Worm (Caenorhabditis elegans) whole organism, young adult: ENCODE results near the gene C49G7.10.
A peak's percentile ranks its signal among the peaks of the same experiment; 100 is the strongest.

ENCODE experiments used
- B0336.3 ChIP-seq: fragments of 200-800 bp; sonication (Bioruptor generic); IDR thresholded peaks from 2 replicates; pipeline ENCODE4 v1.3.6; 2022; ENCODE audit warnings: missing genetic modification characterization, missing compliant biosample characterization
- C17E4.6 ChIP-seq: fragments of 200-800 bp; sonication (Bioruptor generic); IDR thresholded peaks from 2 replicates; pipeline ENCODE4 v1.3.6; 2022; ENCODE audit warnings: missing genetic modification reagents, missing genetic modification characterization, missing compliant biosample characterization
- F37B4.10 ChIP-seq: fragments of 200-800 bp; sonication (Bioruptor generic); IDR thresholded peaks from 2 replicates; pipeline ENCODE4 v1.3.6; 2022; ENCODE audit warnings: missing genetic modification characterization, missing compliant biosample characterization
- F49E8.2 ChIP-seq: sonication (generic microtip); optimal IDR thresholded peaks from 3 replicates; lab custom pipeline; 2017; ENCODE audit warnings: missing genetic modification characterization, mild to moderate bottlenecking, missing compliant biosample characterization, antibody characterized with exemption, moderate library complexity; ENCODE audit not compliant: insufficient read depth
- F55B11.4 ChIP-seq: sonication (generic microtip); optimal IDR thresholded peaks from 2 replicates; lab custom pipeline; 2016; ENCODE audit warnings: missing compliant biosample characterization, missing genetic modification characterization, borderline replicate concordance; ENCODE audit not compliant: insufficient read depth
- T07F8.4 ChIP-seq: sonication (generic microtip); optimal IDR thresholded peaks from 2 replicates; lab custom pipeline; 2016; ENCODE audit warnings: mild to moderate bottlenecking, missing genetic modification characterization, moderate library complexity, missing compliant biosample characterization
- T26A5.8 ChIP-seq: sonication (generic microtip); optimal IDR thresholded peaks from 2 replicates; lab custom pipeline; 2016; ENCODE audit warnings: missing genetic modification characterization, missing compliant biosample characterization
- Y53G8AR.9 ChIP-seq: fragments of 200-800 bp; sonication (Bioruptor generic); conservative IDR thresholded peaks from 2 replicates; pipeline ENCODE4 v1.3.6; 2022; ENCODE audit warnings: missing genetic modification reagents, missing genetic modification characterization, missing compliant biosample characterization
- Y56A3A.18 ChIP-seq: fragments of 200-800 bp; sonication (Bioruptor generic); IDR thresholded peaks from 2 replicates; pipeline ENCODE4 v1.3.6; 2022; ENCODE audit warnings: missing genetic modification reagents, missing genetic modification characterization, missing compliant biosample characterization
- Y79H2A.3 ChIP-seq: fragments of 200-800 bp; sonication (Bioruptor generic); conservative IDR thresholded peaks from 2 replicates; pipeline ENCODE4 v1.3.6; 2022; ENCODE audit warnings: missing genetic modification reagents, missing genetic modification characterization, missing compliant biosample characterization
- Y95B8A.8 ChIP-seq: fragments of 200-800 bp; sonication (Bioruptor generic); IDR thresholded peaks from 2 replicates; pipeline ENCODE4 v1.3.6; 2022; ENCODE audit warnings: missing genetic modification reagents, missing genetic modification characterization, missing compliant biosample characterization
- akir-1 ChIP-seq: fragments of 200-800 bp; sonication (Bioruptor generic); optimal IDR thresholded peaks from 2 replicates; lab custom pipeline; 2018; ENCODE audit warnings: mild to moderate bottlenecking, missing genetic modification characterization, moderate library complexity, missing compliant biosample characterization
- ama-1 ChIP-seq, 3 experiments: fragments of 150-350 bp in 1 of 3; sonication (generic microtip) in 2 of 3; optimal IDR thresholded peaks; 2 replicates each; lab custom pipeline; 2014 to 2018; ENCODE audit warnings: missing biosample characterization in 2 of 3, missing genetic modification characterization in 2 of 3, missing genetic modification reagents in 2 of 3
- aptf-2 ChIP-seq: fragments of 200-800 bp; sonication (Bioruptor generic); conservative IDR thresholded peaks from 2 replicates; pipeline ENCODE4 v1.3.6; 2022; ENCODE audit warnings: missing genetic modification reagents, missing genetic modification characterization, missing compliant biosample characterization
- attf-5 ChIP-seq: fragments of 200-800 bp; sonication (Bioruptor generic); optimal IDR thresholded peaks from 2 replicates; lab custom pipeline; 2018; ENCODE audit warnings: mild to moderate bottlenecking, missing genetic modification characterization, missing compliant biosample characterization
- ccch-3 ChIP-seq: fragments of 200-800 bp; sonication (Bioruptor generic); optimal IDR thresholded peaks from 2 replicates; lab custom pipeline; 2018; ENCODE audit warnings: mild to moderate bottlenecking, missing genetic modification characterization, missing compliant biosample characterization
- cebp-1 ChIP-seq, 2 experiments: fragments of 200-800 bp in 1 of 2; sonication (Bioruptor generic) in 1 of 2; sonication (generic microtip) in 1 of 2; IDR thresholded peaks in 1 of 2; optimal IDR thresholded peaks in 1 of 2; 2 replicates each; pipeline versions ENCODE4 v1.3.6 to Lab custom; 2017 to 2022; ENCODE audit warnings: missing compliant biosample characterization in 2 of 2, missing genetic modification characterization in 2 of 2, mild to moderate bottlenecking in 1 of 2, missing genetic modification reagents in 1 of 2, moderate library complexity in 1 of 2
- ceh-27 ChIP-seq: fragments of 200-800 bp; sonication (Bioruptor generic); optimal IDR thresholded peaks from 2 replicates; lab custom pipeline; 2018; ENCODE audit warnings: mild to moderate bottlenecking, missing genetic modification characterization, moderate library complexity, missing compliant biosample characterization
- dpl-1 ChIP-seq: fragments of 150-350 bp; optimal IDR thresholded peaks from 2 replicates; lab custom pipeline; 2014; ENCODE audit warnings: missing biosample characterization, missing genetic modification reagents, missing genetic modification characterization
- egl-18 ChIP-seq: fragments of 200-800 bp; sonication (Bioruptor generic); IDR thresholded peaks from 2 replicates; pipeline ENCODE4 v1.3.6; 2022; ENCODE audit warnings: missing genetic modification reagents, missing genetic modification characterization, missing compliant biosample characterization
- egl-44 ChIP-seq: fragments of 200-800 bp; sonication (Bioruptor generic); IDR thresholded peaks from 2 replicates; pipeline ENCODE4 v1.3.6; 2022; ENCODE audit warnings: missing genetic modification reagents, missing genetic modification characterization, missing compliant biosample characterization
- egrh-3 ChIP-seq: fragments of 200-800 bp; sonication (Bioruptor generic); IDR thresholded peaks from 2 replicates; pipeline ENCODE4 v1.3.6; 2022; ENCODE audit warnings: missing genetic modification reagents, missing genetic modification characterization, missing compliant biosample characterization
- him-1 ChIP-seq: sonication (generic microtip); optimal IDR thresholded peaks from 2 replicates; lab custom pipeline; 2016; ENCODE audit warnings: missing genotype, missing genetic modification reagents, missing genetic modification characterization, missing compliant biosample characterization
- hlh-26 ChIP-seq: fragments of 200-800 bp; sonication (Bioruptor generic); conservative IDR thresholded peaks from 2 replicates; pipeline ENCODE4 v1.3.6; 2022; ENCODE audit warnings: missing genetic modification reagents, missing genetic modification characterization, missing compliant biosample characterization
- let-607 ChIP-seq, 2 experiments: fragments of 200-800 bp in 1 of 2; sonication (Bioruptor generic) in 1 of 2; sonication (generic microtip) in 1 of 2; optimal IDR thresholded peaks; 2 replicates each; lab custom pipeline; 2016 to 2018; ENCODE audit warnings: mild to moderate bottlenecking in 2 of 2, missing compliant biosample characterization in 2 of 2, missing genetic modification characterization in 2 of 2, moderate library complexity in 2 of 2, missing genotype in 1 of 2
- lin-40 ChIP-seq: sonication (generic microtip); optimal IDR thresholded peaks from 2 replicates; lab custom pipeline; 2016; ENCODE audit warnings: missing genetic modification characterization, mild to moderate bottlenecking, missing compliant biosample characterization, missing genotype, missing genetic modification reagents
- lin-54 ChIP-seq: fragments of 200-800 bp; sonication (Bioruptor generic); optimal IDR thresholded peaks from 2 replicates; lab custom pipeline; 2018; ENCODE audit warnings: mild to moderate bottlenecking, missing genetic modification characterization, missing compliant biosample characterization
- lsy-27 ChIP-seq: sonication (generic microtip); optimal IDR thresholded peaks from 2 replicates; lab custom pipeline; 2017; ENCODE audit warnings: missing genetic modification characterization, mild to moderate bottlenecking, missing compliant biosample characterization, antibody characterized with exemption, missing genotype, borderline replicate concordance; ENCODE audit not compliant: insufficient read depth
- mcd-1 ChIP-seq: fragments of 200-800 bp; sonication (Bioruptor generic); IDR thresholded peaks from 2 replicates; pipeline ENCODE4 v1.3.6; 2022; ENCODE audit warnings: missing genetic modification reagents, missing genetic modification characterization, missing compliant biosample characterization
- mxl-1 ChIP-seq: sonication (generic microtip); optimal IDR thresholded peaks from 2 replicates; lab custom pipeline; 2016; ENCODE audit warnings: missing genetic modification characterization, missing compliant biosample characterization
- nfya-2 ChIP-seq: fragments of 200-800 bp; sonication (Bioruptor generic); IDR thresholded peaks from 2 replicates; pipeline ENCODE4 v1.3.6; 2022; ENCODE audit warnings: missing genetic modification reagents, missing genetic modification characterization, missing compliant biosample characterization
- rcor-1 ChIP-seq: fragments of 200-800 bp; sonication (Bioruptor generic); IDR thresholded peaks from 2 replicates; pipeline ENCODE4 v1.3.6; 2022; ENCODE audit warnings: missing genetic modification reagents, missing genetic modification characterization, missing compliant biosample characterization
- rec-8 ChIP-seq, 2 experiments: sonication (generic microtip); optimal IDR thresholded peaks; 2 replicates each; lab custom pipeline; 2016; ENCODE audit warnings: mild to moderate bottlenecking in 2 of 2, missing genetic modification characterization in 2 of 2, missing genetic modification reagents in 2 of 2, missing genotype in 2 of 2, missing biosample characterization in 1 of 2, missing compliant biosample characterization in 1 of 2, moderate library complexity in 1 of 2
- repo-1 ChIP-seq: sonication (generic microtip); optimal IDR thresholded peaks from 2 replicates; lab custom pipeline; 2017; ENCODE audit warnings: mild to moderate bottlenecking, missing genetic modification characterization, missing compliant biosample characterization
- snpc-3.4 ChIP-seq: sonication (generic microtip); optimal IDR thresholded peaks from 2 replicates; lab custom pipeline; 2017; ENCODE audit warnings: missing genetic modification characterization, mild to moderate bottlenecking, missing compliant biosample characterization, antibody characterized with exemption, moderate library complexity, missing genotype, missing genetic modification reagents
- sptf-2 ChIP-seq: fragments of 200-800 bp; sonication (Bioruptor generic); optimal IDR thresholded peaks from 2 replicates; lab custom pipeline; 2018; ENCODE audit warnings: mild to moderate bottlenecking, missing genetic modification characterization, missing compliant biosample characterization
- tbp1 ChIP-seq: fragments of 200-800 bp; sonication (Bioruptor generic); optimal IDR thresholded peaks from 2 replicates; lab custom pipeline; 2018; ENCODE audit warnings: mild to moderate bottlenecking, missing genetic modification characterization, missing compliant biosample characterization
- tbx-9 ChIP-seq: sonication (generic microtip); optimal IDR thresholded peaks from 2 replicates; lab custom pipeline; 2016; ENCODE audit warnings: borderline replicate concordance, missing genetic modification characterization, inconsistent platforms, missing compliant biosample characterization
- tlf-1 ChIP-seq: fragments of 200-800 bp; sonication (Bioruptor generic); optimal IDR thresholded peaks from 2 replicates; lab custom pipeline; 2018; ENCODE audit warnings: mild to moderate bottlenecking, missing genetic modification characterization, missing compliant biosample characterization
- zfh-2 ChIP-seq: fragments of 200-800 bp; sonication (Bioruptor generic); conservative IDR thresholded peaks from 2 replicates; pipeline ENCODE4 v1.3.6; 2022; ENCODE audit warnings: missing genetic modification reagents, missing genetic modification characterization, missing compliant biosample characterization
- ztf-18 ChIP-seq: sonication (generic microtip); optimal IDR thresholded peaks from 2 replicates; lab custom pipeline; 2016; ENCODE audit warnings: missing genotype, mild to moderate bottlenecking, missing genetic modification characterization, missing compliant biosample characterization
- ztf-25 ChIP-seq: fragments of 200-800 bp; sonication (Bioruptor generic); IDR thresholded peaks from 2 replicates; pipeline ENCODE4 v1.3.6; 2022; ENCODE audit warnings: missing genetic modification reagents, missing genetic modification characterization, missing compliant biosample characterization
- ztf-28 ChIP-seq: fragments of 200-800 bp; sonication (Bioruptor generic); IDR thresholded peaks from 2 replicates; pipeline ENCODE4 v1.3.6; 2022; ENCODE audit warnings: missing genetic modification reagents, missing genetic modification characterization, missing compliant biosample characterization

Gene C49G7.10

ce11 chrV:4034303-4034702 lies 7.5 kb downstream of the C49G7.10 start, which contains the start of gene C49G7.7:
C49G7.7 (plus strand) TSS chrV:4034476.
- TF ChIP-seq nfya-2 (GFP tag; lab: Robert Waterston, UW) (no peak), cebp-1 (GFP tag; IDR thresholded peaks at IDR 0.05; lab: Robert Waterston, UW) (peak; percentile 19; the same call in 1 of the 2 replicates), cebp-1 (tag; optimal IDR thresholded peaks at IDR 0.05; lab: Kevin White, UChicago) (peak; percentile 87)
- TF ChIP-seq, all 124 proteins: peak for 1

- TF ChIP-seq rec-8 (tag; optimal IDR thresholded peaks at IDR 0.05; lab: Kevin White, UChicago) (no peak), zfh-2 (GFP tag; lab: Robert Waterston, UW) (no peak), hlh-26 (GFP tag; lab: Robert Waterston, UW) (no peak), ceh-27 (GFP tag; lab: Kevin White, UChicago) (no peak), attf-5 (GFP tag; lab: Kevin White, UChicago) (no peak), Y95B8A.8 (GFP tag; lab: Robert Waterston, UW) (no peak), egl-44 (GFP tag; lab: Robert Waterston, UW) (no peak), snpc-3.4 (tag; lab: Kevin White, UChicago) (no peak), rcor-1 (no peak), ztf-25 (GFP tag; lab: Robert Waterston, UW) (no peak)
Measured at ce11 chrV:4031319-4031718, 10.5 kb downstream of the C49G7.10 start, which contains the start of gene cyp-35A4. cyp-35A4 (plus strand) TSS chrV:4031619.

- TF ChIP-seq ama-1 (optimal IDR thresholded peaks at IDR 0.05; lab: Kevin White, UChicago) = no peak
- TF ChIP-seq ama-1 (GFP tag; optimal IDR thresholded peaks at IDR 0.05; lab: Kevin White, UChicago) = no peak
- no peak for TF ChIP-seq ccch-3 (GFP tag; lab: Kevin White, UChicago)
- no peak for TF ChIP-seq tbx-9 (tag; lab: Kevin White, UChicago)
- no peak for TF ChIP-seq T07F8.4
- TF ChIP-seq akir-1 (GFP tag; lab: Kevin White, UChicago) = no peak
- TF ChIP-seq mxl-1 (tag; lab: Kevin White, UChicago) = no peak
- TF ChIP-seq C17E4.6 = no peak
- TF ChIP-seq Y53G8AR.9 (GFP tag; lab: Robert Waterston, UW) = no peak
- 0 out of 2 replicates have a peak, but pooled peaks have one; percentile 16 for TF ChIP-seq B0336.3 (GFP tag; lab: Robert Waterston, UW)
- TF ChIP-seq ztf-18 = no peak
- TF ChIP-seq dpl-1 = no peak
- TF ChIP-seq F49E8.2 (tag; lab: Kevin White, UChicago) = no peak
- TF ChIP-seq him-1 = no peak
- no peak for TF ChIP-seq lsy-27
- TF ChIP-seq Y79H2A.3 = no peak
- no peak for TF ChIP-seq F37B4.10 (GFP tag; lab: Robert Waterston, UW)
- TF ChIP-seq T26A5.8 (tag; lab: Kevin White, UChicago) = no peak
- TF ChIP-seq lin-40 (tag; lab: Kevin White, UChicago) = no peak
- TF ChIP-seq F55B11.4 (tag; lab: Kevin White, UChicago) = no peak
- TF ChIP-seq repo-1 (tag; lab: Kevin White, UChicago) = no peak
- no peak for TF ChIP-seq ztf-28
- TF ChIP-seq egrh-3 (GFP tag; lab: Robert Waterston, UW) = 0 out of 2 replicates have a peak, but pooled peaks have one; percentile 18
- 0 out of 2 replicates have a peak, but pooled peaks have one; percentile 11 for TF ChIP-seq Y56A3A.18 (GFP tag; lab: Robert Waterston, UW)
- no peak for TF ChIP-seq let-607 (tag; optimal IDR thresholded peaks at IDR 0.05; lab: Kevin White, UChicago)
- TF ChIP-seq egl-18 (GFP tag; lab: Robert Waterston, UW) = no peak
- no peak for TF ChIP-seq lin-54 (GFP tag; lab: Kevin White, UChicago)
- TF ChIP-seq sptf-2 = no peak
- peak; percentile 95 for TF ChIP-seq aptf-2 (GFP tag; lab: Robert Waterston, UW)
- no peak for TF ChIP-seq mcd-1 (GFP tag; lab: Robert Waterston, UW)
- TF ChIP-seq tbp1 = no peak
- no peak for TF ChIP-seq tlf-1
Measured at ce11 chrV:4029627-4030026, 12.2 kb downstream of the C49G7.10 start.
